Fruit fly (Drosophila melanogaster): ENCODE measurements around the gene CG18545.

The CG18545 gene

DNA sequence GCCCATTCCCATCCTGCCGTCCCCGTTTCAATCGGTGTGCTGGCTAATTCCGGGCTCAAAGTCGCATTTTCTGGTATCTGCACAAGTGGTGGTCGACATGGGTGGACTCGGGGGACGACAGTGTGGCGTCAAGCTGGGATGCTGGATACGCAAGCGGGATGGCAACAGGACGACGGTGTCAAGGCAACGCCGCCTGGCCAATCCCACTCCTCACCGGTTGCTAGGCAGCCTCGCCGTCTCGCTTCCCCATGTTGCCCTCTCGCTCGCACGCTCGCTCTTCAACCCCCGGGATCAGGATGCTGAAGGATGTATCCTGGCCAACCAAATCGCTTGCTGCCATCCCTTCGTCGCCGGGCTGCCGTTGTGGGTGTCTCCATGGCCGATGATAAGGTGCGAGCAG lies 27.5 kb downstream of the CG18545 start:
- TF ChIP-seq CG6854 (GFP tag; optimal IDR thresholded peaks at IDR 0.05) (no peak), ss (GFP tag; optimal IDR thresholded peaks at IDR 0.05) (no peak), CG7368 (GFP tag; optimal IDR thresholded peaks at IDR 0.05) (peak; percentile 40)

DNA sequence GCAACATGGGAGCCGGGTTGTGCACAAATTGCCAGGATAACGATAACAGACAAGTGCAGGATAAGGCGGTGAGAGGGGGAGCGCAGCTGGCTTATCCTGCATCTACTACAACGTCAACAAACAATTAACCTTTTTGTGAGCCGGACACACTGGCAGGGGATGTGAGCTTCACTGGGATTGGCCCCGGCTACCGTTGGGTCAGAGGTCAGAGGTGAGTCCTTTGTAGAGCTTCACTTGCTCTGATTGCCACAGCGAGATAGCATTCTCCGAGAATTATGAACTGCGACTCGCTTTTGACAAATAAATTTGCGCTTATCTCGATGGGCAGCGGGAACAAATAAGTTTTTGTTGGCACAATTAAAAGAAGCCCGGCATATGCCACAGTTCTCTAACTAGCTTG lies 29.1 kb downstream of the CG18545 start:
- TF ChIP-seq svp (GFP tag) = peak; percentile 90
- TF ChIP-seq Sox102F (GFP tag; optimal IDR thresholded peaks at IDR 0.05) = no peak

DNA sequence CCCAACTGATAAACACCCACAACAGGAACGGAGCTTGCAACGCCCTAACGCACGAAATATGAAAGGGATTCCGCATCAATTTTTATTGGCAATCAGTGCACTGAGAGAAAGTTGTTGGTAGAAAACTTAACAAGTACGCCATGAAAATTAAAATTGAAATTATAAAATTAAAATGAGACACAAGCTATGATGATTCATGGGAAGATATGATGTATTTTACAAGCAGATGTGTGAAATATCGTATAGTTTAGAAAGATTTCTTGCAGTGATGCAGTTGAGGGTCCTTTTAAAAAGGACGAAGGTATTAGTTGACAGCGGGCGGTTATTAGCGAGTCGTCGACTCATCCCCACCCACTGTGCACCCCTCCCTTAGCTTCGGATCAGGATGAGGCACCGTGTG lies 29.7 kb downstream of the CG18545 start:
- peak; percentile 62 for TF ChIP-seq svp (GFP tag)
- TF ChIP-seq ss (GFP tag; optimal IDR thresholded peaks at IDR 0.05) = no peak

DNA sequence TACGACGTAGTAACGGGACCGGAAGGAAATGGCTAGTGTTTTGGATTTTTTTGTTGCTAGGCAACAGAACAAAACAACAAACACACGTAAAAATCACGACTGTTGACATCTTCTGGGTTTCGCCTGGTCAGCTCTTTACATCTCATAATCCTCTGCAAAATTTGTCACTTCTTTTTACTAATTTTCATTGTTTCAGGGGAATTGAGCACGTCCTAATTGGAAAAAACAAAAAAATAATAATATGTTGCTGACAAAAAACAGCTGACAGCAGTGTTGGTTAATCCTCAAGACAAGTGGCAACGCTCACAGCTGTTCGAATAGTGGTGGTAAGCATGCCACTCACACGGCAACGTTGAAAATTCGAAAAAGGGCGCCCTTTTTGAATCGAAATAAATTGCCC lies 37.1 kb downstream of the CG18545 start, which contains the start of gene Rfx:
Gene Rfx, minus strand, starts transcription at position 220 of the 400 bp plus-strand sequence.
- TF ChIP-seq Sox102F (GFP tag; optimal IDR thresholded peaks at IDR 0.05) = no peak
- peak; percentile 2 for TF ChIP-seq topi (GFP tag; optimal IDR thresholded peaks at IDR 0.05)
- peak; percentile 74 for TF ChIP-seq CG6854 (GFP tag; optimal IDR thresholded peaks at IDR 0.05)
- peak; percentile 29 to 64 for TF ChIP-seq ss (GFP tag; optimal IDR thresholded peaks at IDR 0.05)
- TF ChIP-seq CG6808 (GFP tag; optimal IDR thresholded peaks at IDR 0.05) = peak; percentile 49
- TF ChIP-seq svp (GFP tag) = no peak
- no peak for TF ChIP-seq CG8319 (GFP tag; optimal IDR thresholded peaks at IDR 0.05)
- TF ChIP-seq Eip78C (GFP tag) = peak; percentile 79
- no peak for TF ChIP-seq spab (GFP tag; optimal IDR thresholded peaks at IDR 0.05)
- TF ChIP-seq CG6163 (GFP tag; IDR thresholded peaks at IDR 0.05) = no peak
- no peak for TF ChIP-seq eg (GFP tag; IDR thresholded peaks at IDR 0.05)
- TF ChIP-seq Lpt (GFP tag; optimal IDR thresholded peaks at IDR 0.05) = no peak
- TF ChIP-seq Hr39 (GFP tag; optimal IDR thresholded peaks at IDR 0.05) = no peak
- no peak for TF ChIP-seq Blimp-1 (GFP tag; optimal IDR thresholded peaks at IDR 0.05)
- TF ChIP-seq OdsH (GFP tag; optimal IDR thresholded peaks at IDR 0.05) = no peak
- no peak for TF ChIP-seq cyc (GFP tag; optimal IDR thresholded peaks at IDR 0.05)
- peak; percentile 22 for TF ChIP-seq CG3032 (tag; optimal IDR thresholded peaks at IDR 0.05)
- TF ChIP-seq fd85E (GFP tag; optimal IDR thresholded peaks at IDR 0.05) = no peak
- TF ChIP-seq Ets21C (GFP tag; optimal IDR thresholded peaks at IDR 0.05) = no peak
- no peak for TF ChIP-seq fkh (GFP tag; optimal IDR thresholded peaks at IDR 0.05)
- no peak for TF ChIP-seq Met (GFP tag; optimal IDR thresholded peaks at IDR 0.05)
- TF ChIP-seq CG11762 (GFP tag; optimal IDR thresholded peaks at IDR 0.05; ENCODE audit: insufficient read depth) = no peak
- TF ChIP-seq salr (GFP tag; optimal IDR thresholded peaks at IDR 0.05) = no peak
- TF ChIP-seq CG7368 (GFP tag; optimal IDR thresholded peaks at IDR 0.05) = no peak
- TF ChIP-seq Ets96B (tag; optimal IDR thresholded peaks at IDR 0.05) = no peak
- no peak for TF ChIP-seq pdm3 (GFP tag; optimal IDR thresholded peaks at IDR 0.05)
- no peak for TF ChIP-seq CG11902 (GFP tag; optimal IDR thresholded peaks at IDR 0.05)
- TF ChIP-seq CG6792 (GFP tag; optimal IDR thresholded peaks at IDR 0.05) = no peak
- TF ChIP-seq CG32006 (GFP tag; optimal IDR thresholded peaks at IDR 0.05) = peak; percentile 80
- TF ChIP-seq CG6276 (GFP tag; optimal IDR thresholded peaks at IDR 0.05) = no peak
- TF ChIP-seq Eip75B (GFP tag; optimal IDR thresholded peaks at IDR 0.05) = peak; percentile 22
- peak; percentile 3 for TF ChIP-seq CG16779 (tag; optimal IDR thresholded peaks at IDR 0.05)
- TF ChIP-seq CG3919 (GFP tag; optimal IDR thresholded peaks at IDR 0.05) = peak; percentile 24
- no peak for TF ChIP-seq acj6 (GFP tag; optimal IDR thresholded peaks at IDR 0.05)
- TF ChIP-seq dsx (GFP tag; optimal IDR thresholded peaks at IDR 0.05; ENCODE audit: poor library complexity, severe bottlenecking) = peak; percentile 68
- TF ChIP-seq Hr38 (GFP tag; optimal IDR thresholded peaks at IDR 0.05) = no peak
- TF ChIP-seq esn (GFP tag; optimal IDR thresholded peaks at IDR 0.05) = peak; percentile 34
- TF ChIP-seq Smox (GFP tag; optimal IDR thresholded peaks at IDR 0.05) = no peak
- TF ChIP-seq CG15336 (GFP tag; IDR thresholded peaks at IDR 0.05) = no peak
- TF ChIP-seq CG8632 (GFP tag; optimal IDR thresholded peaks at IDR 0.05) = no peak
- TF ChIP-seq achi (GFP tag; optimal IDR thresholded peaks at IDR 0.05) = no peak
- no peak for TF ChIP-seq lz (GFP tag; optimal IDR thresholded peaks at IDR 0.05)
- TF ChIP-seq Gug (GFP tag; IDR thresholded peaks at IDR 0.05) = no peak
- no peak for TF ChIP-seq Eip93F (GFP tag; optimal IDR thresholded peaks at IDR 0.05)
- peak; percentile 0 for TF ChIP-seq CG10631 (GFP tag; optimal IDR thresholded peaks at IDR 0.05)
- no peak for TF ChIP-seq CG34406 (GFP tag; optimal IDR thresholded peaks at IDR 0.05)

Data from whole organism, prepupa.